Fruit fly (Drosophila melanogaster): ENCODE results near the gene Tsp3A.

Tsp3A gene

dm6 chrX:2647472-2647883 is 27.9 kb upstream of the Tsp3A start (continued):
- TF ChIP-seq slp2 (GFP tag; optimal IDR thresholded peaks at IDR 0.05), result peak; percentile 42
- peak; percentile 62 for TF ChIP-seq CG4424 (GFP tag; optimal IDR thresholded peaks at IDR 0.05)
- TF ChIP-seq CG8765 (GFP tag; IDR thresholded peaks at IDR 0.05), result no peak
- peak; percentile 50; the same call in 1 of the 2 replicates for TF ChIP-seq CG14014 (GFP tag; IDR thresholded peaks at IDR 0.05)
- no peak for TF ChIP-seq Dip2 (GFP tag; IDR thresholded peaks at IDR 0.05)
- TF ChIP-seq fu2 (GFP tag; optimal IDR thresholded peaks at IDR 0.05), result no peak
- no peak for TF ChIP-seq sna (GFP tag; IDR thresholded peaks at IDR 0.05; ENCODE audit: partially characterized antibody)
- TF ChIP-seq da (GFP tag; optimal IDR thresholded peaks at IDR 0.05), result no peak
- peak; percentile 68 for TF ChIP-seq CG13296 (GFP tag; optimal IDR thresholded peaks at IDR 0.05)
- peak; percentile 51 for TF ChIP-seq disco-r (GFP tag; optimal IDR thresholded peaks at IDR 0.05)
- peak; percentile 46 for TF ChIP-seq D19A (tag; optimal IDR thresholded peaks at IDR 0.05)
- TF ChIP-seq kni (GFP tag; optimal IDR thresholded peaks at IDR 0.05), result peak; percentile 27
- TF ChIP-seq CG13424 (tag; optimal IDR thresholded peaks at IDR 0.05), result peak; percentile 80
- TF ChIP-seq sqz (GFP tag; optimal IDR thresholded peaks at IDR 0.05), result peak; percentile 18
- no peak for TF ChIP-seq Gsc (GFP tag; IDR thresholded peaks at IDR 0.05)
- TF ChIP-seq CG4854 (GFP tag; optimal IDR thresholded peaks at IDR 0.05), result no peak
- TF ChIP-seq crc (GFP tag; optimal IDR thresholded peaks at IDR 0.05), result peak; percentile 16
- TF ChIP-seq sens (GFP tag), result peak; percentile 94
- TF ChIP-seq CG32532 (GFP tag; IDR thresholded peaks at IDR 0.05), result peak; percentile 66; the same call in 1 of the 2 replicates
- 0 out of 3 replicates have a peak, but pooled peaks have one; percentile 53 for TF ChIP-seq otp (GFP tag; IDR thresholded peaks at IDR 0.05)
- no peak for TF ChIP-seq CG11696 (GFP tag; IDR thresholded peaks at IDR 0.05)
- TF ChIP-seq D19B (GFP tag; optimal IDR thresholded peaks at IDR 0.05), result no peak
- peak; percentile 64 for TF ChIP-seq vvl (GFP tag; IDR thresholded peaks at IDR 0.05)
- TF ChIP-seq HLH4C (GFP tag; IDR thresholded peaks at IDR 0.05; ENCODE audit: partially characterized antibody), result no peak
- no peak for TF ChIP-seq abd-A (tag; optimal IDR thresholded peaks at IDR 0.05)
- TF ChIP-seq CG3726 (GFP tag; IDR thresholded peaks at IDR 0.05), result no peak
- TF ChIP-seq Stat92E (GFP tag; optimal IDR thresholded peaks at IDR 0.05), result no peak
- TF ChIP-seq repo (GFP tag; optimal IDR thresholded peaks at IDR 0.05), result peak; percentile 48
- peak; percentile 24 for TF ChIP-seq CG31365 (tag; optimal IDR thresholded peaks at IDR 0.05)
- no peak for TF ChIP-seq CG12071 (GFP tag; optimal IDR thresholded peaks at IDR 0.05)
- peak; percentile 56 for TF ChIP-seq CG32767 (GFP tag; IDR thresholded peaks at IDR 0.05)
- TF ChIP-seq hth (optimal IDR thresholded peaks at IDR 0.05), result no peak
- TF ChIP-seq ranshi (GFP tag; IDR thresholded peaks at IDR 0.05), result 0 out of 2 replicates have a peak, but pooled peaks have one; percentile 10
- TF ChIP-seq CG13287 (GFP tag; IDR thresholded peaks at IDR 0.05; ENCODE audit: partially characterized antibody), result no peak
- no peak for TF ChIP-seq nau (GFP tag; optimal IDR thresholded peaks at IDR 0.05)
- TF ChIP-seq CG1024 (GFP tag; IDR thresholded peaks at IDR 0.05), result no peak
- no peak for TF ChIP-seq Hr78 (GFP tag; optimal IDR thresholded peaks at IDR 0.05)
- TF ChIP-seq az2 (GFP tag; optimal IDR thresholded peaks at IDR 0.05), result peak; percentile 38
- TF ChIP-seq CG9876 (GFP tag; optimal IDR thresholded peaks at IDR 0.05), result peak; percentile 39
- peak; percentile 54 for TF ChIP-seq ATbp (GFP tag; optimal IDR thresholded peaks at IDR 0.05)
- peak; percentile 50 for TF ChIP-seq CG10267 (tag; optimal IDR thresholded peaks at IDR 0.05)
- TF ChIP-seq corto (GFP tag; optimal IDR thresholded peaks at IDR 0.05), result peak; percentile 64
- TF ChIP-seq CG10462 (GFP tag; optimal IDR thresholded peaks at IDR 0.05), result no peak
- TF ChIP-seq amos (GFP tag; IDR thresholded peaks at IDR 0.05; ENCODE audit: partially characterized antibody), result no peak
- TF ChIP-seq crp (GFP tag; optimal IDR thresholded peaks at IDR 0.05), result no peak
- peak; percentile 42 for TF ChIP-seq CG17385 (GFP tag; optimal IDR thresholded peaks at IDR 0.05)
- peak; percentile 33 for TF ChIP-seq vfl (GFP tag; optimal IDR thresholded peaks at IDR 0.05)
- TF ChIP-seq CG34422 (GFP tag; IDR thresholded peaks at IDR 0.05), result no peak
- TF ChIP-seq ftz-f1 (GFP tag; optimal IDR thresholded peaks at IDR 0.05), result no peak
- TF ChIP-seq seq (GFP tag; IDR thresholded peaks at IDR 0.05), result peak; percentile 53; the same call in 1 of the 2 replicates
- TF ChIP-seq HmgD (GFP tag; optimal IDR thresholded peaks at IDR 0.05), result no peak
